Worm (Caenorhabditis elegans): ENCODE data around the gene Y38E10A.33.

Gene Y38E10A.33

DNA sequence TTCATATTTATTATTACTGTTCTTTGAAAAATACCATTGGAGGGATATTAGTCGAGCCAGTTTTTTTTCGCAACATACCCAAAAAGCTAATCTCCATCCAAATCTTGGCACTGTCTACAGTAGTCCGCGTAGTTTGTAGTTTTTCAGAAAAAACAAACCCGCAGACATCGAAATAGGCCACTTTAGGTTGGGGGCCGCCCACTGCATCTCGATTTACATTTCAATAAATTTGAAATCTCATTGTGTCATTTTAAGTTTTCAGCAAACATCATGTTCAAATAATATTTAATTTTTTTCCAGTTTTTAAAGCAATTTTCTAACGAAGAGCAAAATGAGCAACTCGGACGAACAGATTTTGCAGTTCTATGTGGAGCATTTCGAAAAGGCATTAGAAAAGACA is 39.1 kb downstream of the Y38E10A.33 start, which contains the start of gene nhr-235:
nhr-235 (plus strand) TSS at position 301 of the 400 bp plus-strand sequence.
- no peak for TF ChIP-seq nhr-237 (tag; optimal IDR thresholded peaks at IDR 0.05)
- TF ChIP-seq eor-1 (tag; optimal IDR thresholded peaks at IDR 0.05) = no peak
- no peak for TF ChIP-seq egl-27 (tag; optimal IDR thresholded peaks at IDR 0.05)
- TF ChIP-seq lin-15B (tag; optimal IDR thresholded peaks at IDR 0.05) = no peak
- no peak for TF ChIP-seq elt-3 (tag; optimal IDR thresholded peaks at IDR 0.05)
- no peak for TF ChIP-seq lsy-12 (tag; optimal IDR thresholded peaks at IDR 0.05)
- TF ChIP-seq aly-2 (tag; optimal IDR thresholded peaks at IDR 0.05) = no peak

DNA sequence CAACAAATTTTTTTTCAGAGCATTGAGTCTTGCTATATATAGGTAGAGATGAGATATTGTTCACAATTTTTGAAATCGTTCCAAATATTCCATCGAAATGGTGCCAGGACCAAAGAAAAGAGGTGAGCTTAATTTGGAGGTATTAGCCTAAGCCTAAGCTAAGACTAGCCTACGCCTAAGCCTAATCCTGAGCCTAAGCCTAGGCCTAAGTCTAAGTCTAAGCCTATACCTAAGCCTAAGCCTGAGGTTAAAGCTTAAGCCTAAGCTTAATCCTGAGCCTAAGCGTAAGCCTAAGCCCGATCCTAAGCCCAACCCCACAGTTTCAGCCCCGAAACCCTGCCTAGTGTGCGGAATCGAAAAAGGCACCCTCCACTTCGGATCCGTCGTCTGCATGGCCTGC is 42.8 kb downstream of the Y38E10A.33 start, which contains the start of gene nhr-234:
nhr-234 (plus strand) TSS at position 77 of the 400 bp plus-strand sequence.
- TF ChIP-seq nhr-12 (tag; optimal IDR thresholded peaks at IDR 0.05) = no peak
- TF ChIP-seq lin-15B (tag; optimal IDR thresholded peaks at IDR 0.05) = no peak
- TF ChIP-seq fos-1 (tag; optimal IDR thresholded peaks at IDR 0.05) = no peak
- no peak for TF ChIP-seq egl-27 (tag; optimal IDR thresholded peaks at IDR 0.05)
- TF ChIP-seq elt-2 (tag; optimal IDR thresholded peaks at IDR 0.05) = no peak
- TF ChIP-seq skn-1 (tag; optimal IDR thresholded peaks at IDR 0.05) = no peak
- TF ChIP-seq unc-39 (tag; optimal IDR thresholded peaks at IDR 0.05) = no peak
- no peak for TF ChIP-seq nhr-43 (tag; optimal IDR thresholded peaks at IDR 0.05; ENCODE audit: poor library complexity, severe bottlenecking)
- no peak for TF ChIP-seq fkh-10 (GFP tag; optimal IDR thresholded peaks at IDR 0.05)
- TF ChIP-seq ztf-11 (tag; optimal IDR thresholded peaks at IDR 0.05) = no peak
- TF ChIP-seq ceh-82 (tag; optimal IDR thresholded peaks at IDR 0.05) = no peak
- TF ChIP-seq aly-2 (tag; optimal IDR thresholded peaks at IDR 0.05) = no peak
- no peak for TF ChIP-seq unc-62 (GFP tag; optimal IDR thresholded peaks at IDR 0.05)
- no peak for TF ChIP-seq elt-3 (tag; optimal IDR thresholded peaks at IDR 0.05)
- no peak for TF ChIP-seq snpc-4 (tag; optimal IDR thresholded peaks at IDR 0.05)
- TF ChIP-seq mml-1 (tag; optimal IDR thresholded peaks at IDR 0.05) = no peak
- TF ChIP-seq daf-12 (tag; optimal IDR thresholded peaks at IDR 0.05) = no peak
- no peak for TF ChIP-seq ceh-16 (tag; optimal IDR thresholded peaks at IDR 0.05)
- TF ChIP-seq R02D3.7 (tag; optimal IDR thresholded peaks at IDR 0.05) = no peak

DNA sequence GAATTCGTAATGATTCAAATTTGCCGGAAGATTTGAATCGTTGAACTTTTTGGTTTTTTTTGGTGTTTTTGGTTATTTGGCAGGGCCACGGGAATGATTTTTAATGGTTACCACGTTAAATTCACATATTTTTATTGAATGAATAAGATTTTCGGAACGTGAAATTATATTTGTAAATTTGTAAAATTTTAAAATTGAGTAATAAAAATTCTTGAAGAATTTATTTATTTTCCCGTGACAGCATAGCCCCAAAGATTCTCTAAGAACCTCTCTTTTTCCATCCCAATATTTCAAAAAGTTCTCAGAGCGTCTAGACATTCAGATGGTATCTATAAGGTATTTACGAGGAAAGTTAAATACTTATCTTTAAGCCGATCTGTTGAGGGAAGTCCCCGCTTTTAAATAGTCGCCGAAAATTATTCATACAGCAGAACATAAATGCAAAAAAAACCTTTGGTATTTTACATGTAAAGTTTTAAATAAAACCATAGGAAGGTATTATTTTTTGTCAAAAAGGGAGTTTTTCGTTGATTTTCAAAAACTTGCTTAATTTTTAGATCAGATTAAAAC is 44.6 kb downstream of the Y38E10A.33 start, which contains the start of gene Y38E10A.17:
Y38E10A.17 (minus strand) TSS at position 51 of the 570 bp plus-strand sequence.
- TF ChIP-seq ceh-82 (tag; optimal IDR thresholded peaks at IDR 0.05) (no peak), elt-1 (tag; optimal IDR thresholded peaks at IDR 0.05) (peak; percentile 68), tbx-2 (tag; optimal IDR thresholded peaks at IDR 0.05) (no peak)

DNA sequence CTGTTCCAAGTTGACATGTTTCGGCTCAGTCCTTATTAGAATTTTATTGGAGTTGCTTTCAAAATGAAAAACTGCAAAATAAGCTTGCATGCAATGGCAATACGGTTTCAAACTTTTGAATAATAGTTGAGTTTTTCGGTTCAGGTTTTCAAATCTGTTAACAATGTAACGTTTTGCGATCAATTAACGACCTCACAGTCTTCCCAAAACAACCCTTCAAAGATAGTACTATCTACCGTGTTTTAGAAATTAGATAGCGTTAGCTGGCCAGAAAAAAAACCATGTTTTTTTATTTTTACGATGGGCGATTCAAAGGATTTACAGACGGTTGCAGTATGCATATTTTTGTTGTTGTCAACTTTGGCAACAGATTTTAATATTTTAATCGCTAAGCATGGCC is 48.6 kb downstream of the Y38E10A.33 start, which contains the start of gene Y38E10A.34:
Y38E10A.34 (plus strand) TSS at position 301 of the 400 bp plus-strand sequence.
- TF ChIP-seq nhr-43 (tag; optimal IDR thresholded peaks at IDR 0.05; ENCODE audit: poor library complexity, severe bottlenecking) (no peak), hmg-11 (tag; optimal IDR thresholded peaks at IDR 0.05) (no peak), egl-5 (tag; optimal IDR thresholded peaks at IDR 0.05) (no peak), lsy-12 (tag; optimal IDR thresholded peaks at IDR 0.05) (no peak), pha-4 (tag; optimal IDR thresholded peaks at IDR 0.05) (no peak), skn-1 (tag; optimal IDR thresholded peaks at IDR 0.05) (no peak), R02D3.7 (tag; optimal IDR thresholded peaks at IDR 0.05) (no peak)
